Fruit fly (Drosophila melanogaster): ENCODE measurements around the gene CG14448.

- TF ChIP-seq CG8478 (optimal IDR thresholded peaks at IDR 0.05) (no peak), CTCF (optimal IDR thresholded peaks at IDR 0.05) (no peak)
Observed at dm6 chr3L:22742121-22742531, 46.1 kb upstream of the CG14448 start.

Measured in S2 (cell line).